Fruit fly (Drosophila melanogaster): Measurements from ENCODE around the gene hth.

hth gene

dm6 chr3R:10683226-10683625, 43.9 kb upstream of the hth start:
- TF ChIP-seq CG14655 (GFP tag; optimal IDR thresholded peaks at IDR 0.05) = no peak
- TF ChIP-seq CG12605 (GFP tag; IDR thresholded peaks at IDR 0.05) = no peak
- no peak for TF ChIP-seq EcR (GFP tag; optimal IDR thresholded peaks at IDR 0.05)
- TF ChIP-seq CG8301 (tag; optimal IDR thresholded peaks at IDR 0.05) = no peak
- no peak for TF ChIP-seq CG17806 (tag; optimal IDR thresholded peaks at IDR 0.05)
- no peak for TF ChIP-seq rn (GFP tag; IDR thresholded peaks at IDR 0.05)
- TF ChIP-seq CG32121 (GFP tag; IDR thresholded peaks at IDR 0.05) = no peak
- no peak for TF ChIP-seq CG4496 (GFP tag; IDR thresholded peaks at IDR 0.05)
- TF ChIP-seq fd96Ca (GFP tag; IDR thresholded peaks at IDR 0.05) = no peak
- TF ChIP-seq Pif1B (GFP tag; optimal IDR thresholded peaks at IDR 0.05) = no peak
- no peak for TF ChIP-seq CG9948 (tag; optimal IDR thresholded peaks at IDR 0.05)
- TF ChIP-seq CG13204 (GFP tag; optimal IDR thresholded peaks at IDR 0.05) = no peak
- TF ChIP-seq gl (tag; optimal IDR thresholded peaks at IDR 0.05) = no peak
- no peak for TF ChIP-seq CG34367 (tag; optimal IDR thresholded peaks at IDR 0.05)
- TF ChIP-seq Ets98B (GFP tag; IDR thresholded peaks at IDR 0.05) = no peak
- no peak for TF ChIP-seq CG15710 (tag; optimal IDR thresholded peaks at IDR 0.05)

dm6 chr3R:10681682-10681962, 42.3 kb upstream of the hth start:
- TF ChIP-seq Pif1A (GFP tag; optimal IDR thresholded peaks at IDR 0.05) (no peak), Pif1B (GFP tag; optimal IDR thresholded peaks at IDR 0.05) (no peak), CG34367 (tag; optimal IDR thresholded peaks at IDR 0.05) (no peak), CG12605 (GFP tag; IDR thresholded peaks at IDR 0.05) (0 out of 2 replicates have a peak, but pooled peaks have one; percentile 24), CG8301 (tag; optimal IDR thresholded peaks at IDR 0.05) (no peak), CG8159 (tag; optimal IDR thresholded peaks at IDR 0.05) (no peak), EcR (GFP tag; optimal IDR thresholded peaks at IDR 0.05) (no peak), Ets98B (GFP tag; IDR thresholded peaks at IDR 0.05) (peak; percentile 76), CG4496 (GFP tag; IDR thresholded peaks at IDR 0.05) (peak; percentile 63), CG10348 (GFP tag; IDR thresholded peaks at IDR 0.05) (no peak), CG17806 (tag; optimal IDR thresholded peaks at IDR 0.05) (no peak), fd96Ca (GFP tag; IDR thresholded peaks at IDR 0.05) (peak; percentile 64), CG9948 (tag; optimal IDR thresholded peaks at IDR 0.05) (no peak), Snoo (tag; optimal IDR thresholded peaks at IDR 0.05) (no peak), CG13204 (GFP tag; optimal IDR thresholded peaks at IDR 0.05) (no peak), CG15710 (tag; optimal IDR thresholded peaks at IDR 0.05) (no peak), rn (GFP tag; IDR thresholded peaks at IDR 0.05) (0 out of 2 replicates have a peak, but pooled peaks have one; percentile 33), D1 (tag; optimal IDR thresholded peaks at IDR 0.05) (no peak), CG14655 (GFP tag; optimal IDR thresholded peaks at IDR 0.05) (no peak), CG32121 (GFP tag; IDR thresholded peaks at IDR 0.05) (peak; percentile 76), gl (tag; optimal IDR thresholded peaks at IDR 0.05) (no peak)

- TF ChIP-seq CG10348 (GFP tag; IDR thresholded peaks at IDR 0.05) = peak; percentile 70
- TF ChIP-seq Pif1B (GFP tag; optimal IDR thresholded peaks at IDR 0.05) = peak; percentile 81
- TF ChIP-seq D1 (tag; optimal IDR thresholded peaks at IDR 0.05) = peak; percentile 45
- TF ChIP-seq CG34367 (tag; optimal IDR thresholded peaks at IDR 0.05) = peak; percentile 71
- peak; percentile 84 for TF ChIP-seq Ets98B (GFP tag; IDR thresholded peaks at IDR 0.05)
- peak; percentile 28 for TF ChIP-seq CG13204 (GFP tag; optimal IDR thresholded peaks at IDR 0.05)
- TF ChIP-seq CG32121 (GFP tag; IDR thresholded peaks at IDR 0.05) = peak; percentile 84
- TF ChIP-seq rn (GFP tag; IDR thresholded peaks at IDR 0.05) = peak; percentile 67
- TF ChIP-seq EcR (GFP tag; optimal IDR thresholded peaks at IDR 0.05) = peak; percentile 12
- peak; percentile 87 for TF ChIP-seq Pif1A (GFP tag; optimal IDR thresholded peaks at IDR 0.05)
- peak; percentile 78 for TF ChIP-seq CG12605 (GFP tag; IDR thresholded peaks at IDR 0.05)
- TF ChIP-seq CG8159 (tag; optimal IDR thresholded peaks at IDR 0.05) = peak; percentile 81
- peak; percentile 53 for TF ChIP-seq gl (tag; optimal IDR thresholded peaks at IDR 0.05)
- TF ChIP-seq CG14655 (GFP tag; optimal IDR thresholded peaks at IDR 0.05) = peak; percentile 75
- peak; percentile 81 for TF ChIP-seq CG15710 (tag; optimal IDR thresholded peaks at IDR 0.05)
- peak; percentile 91 for TF ChIP-seq fd96Ca (GFP tag; IDR thresholded peaks at IDR 0.05)
- TF ChIP-seq CG17806 (tag; optimal IDR thresholded peaks at IDR 0.05) = peak; percentile 76
- TF ChIP-seq CG4496 (GFP tag; IDR thresholded peaks at IDR 0.05) = peak; percentile 93
- TF ChIP-seq CG8301 (tag; optimal IDR thresholded peaks at IDR 0.05) = peak; percentile 86
- TF ChIP-seq CG9948 (tag; optimal IDR thresholded peaks at IDR 0.05) = peak; percentile 79
- TF ChIP-seq Snoo (tag; optimal IDR thresholded peaks at IDR 0.05) = peak; percentile 21
Measured at dm6 chr3R:10680825-10681681, 41.7 kb upstream of the hth start, which contains the start of gene Phyhd1. Gene Phyhd1, minus strand, starts transcription at chr3R:10680925.

DNA sequence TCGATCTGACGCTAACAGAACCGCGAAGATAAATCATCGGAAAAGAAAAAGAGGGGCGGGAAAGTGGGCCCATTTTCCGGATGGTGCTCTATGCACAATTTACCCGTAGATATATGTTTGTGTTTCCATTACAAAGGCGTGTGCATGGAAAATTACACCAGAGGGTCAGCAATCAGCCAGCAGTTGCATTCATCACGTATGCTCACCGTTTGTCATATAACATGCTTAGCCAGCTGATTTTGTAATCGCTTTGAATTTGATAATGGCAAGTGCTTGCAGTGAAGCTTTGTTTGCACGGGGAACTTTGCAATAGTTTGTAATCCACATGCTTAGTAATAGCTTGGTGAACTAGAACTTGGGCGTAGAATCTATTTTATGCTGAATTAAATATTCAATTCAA, 40.5 kb upstream of the hth start:
- TF ChIP-seq CG17806 (tag; optimal IDR thresholded peaks at IDR 0.05) = no peak
- no peak for TF ChIP-seq Pif1A (GFP tag; optimal IDR thresholded peaks at IDR 0.05)
- no peak for TF ChIP-seq Pif1B (GFP tag; optimal IDR thresholded peaks at IDR 0.05)
- TF ChIP-seq CG15710 (tag; optimal IDR thresholded peaks at IDR 0.05) = no peak
- no peak for TF ChIP-seq Snoo (tag; optimal IDR thresholded peaks at IDR 0.05)
- no peak for TF ChIP-seq CG10348 (GFP tag; IDR thresholded peaks at IDR 0.05)
- no peak for TF ChIP-seq CG32121 (GFP tag; IDR thresholded peaks at IDR 0.05)
- TF ChIP-seq rn (GFP tag; IDR thresholded peaks at IDR 0.05) = no peak
- no peak for TF ChIP-seq fd96Ca (GFP tag; IDR thresholded peaks at IDR 0.05)
- no peak for TF ChIP-seq CG13204 (GFP tag; optimal IDR thresholded peaks at IDR 0.05)
- no peak for TF ChIP-seq CG34367 (tag; optimal IDR thresholded peaks at IDR 0.05)
- TF ChIP-seq CG9948 (tag; optimal IDR thresholded peaks at IDR 0.05) = no peak
- TF ChIP-seq CG8301 (tag; optimal IDR thresholded peaks at IDR 0.05) = no peak
- TF ChIP-seq EcR (GFP tag; optimal IDR thresholded peaks at IDR 0.05) = no peak
- TF ChIP-seq CG12605 (GFP tag; IDR thresholded peaks at IDR 0.05) = no peak
- TF ChIP-seq CG4496 (GFP tag; IDR thresholded peaks at IDR 0.05) = no peak
- no peak for TF ChIP-seq D1 (tag; optimal IDR thresholded peaks at IDR 0.05)
- no peak for TF ChIP-seq CG8159 (tag; optimal IDR thresholded peaks at IDR 0.05)
- no peak for TF ChIP-seq CG14655 (GFP tag; optimal IDR thresholded peaks at IDR 0.05)
- no peak for TF ChIP-seq Ets98B (GFP tag; IDR thresholded peaks at IDR 0.05)

All from whole organism, pupa.